Fruit fly (Drosophila melanogaster) whole organism, embryonic: ENCODE measurements around the gene CIA30.
A peak's percentile ranks its signal among the peaks of the same experiment; 100 is the strongest.

ENCODE experiments used
- Adf1 ChIP-seq: fragments of 200-800 bp; sonication (Bioruptor generic); IDR thresholded peaks from 2 replicates; pipeline ENCODE4 v1.3.6; 2022; ENCODE audit warnings: missing biosample characterization, missing genetic modification characterization
- Blimp-1 ChIP-seq: fragments of 200-800 bp; sonication (Bioruptor generic); optimal IDR thresholded peaks from 3 replicates; lab custom pipeline; 2018; ENCODE audit warnings: missing biosample characterization, missing genetic modification characterization, mild to moderate bottlenecking, moderate library complexity, missing genetic modification reagents
- BtbVII ChIP-seq: fragments of 200-800 bp; sonication (Bioruptor generic); optimal IDR thresholded peaks from 3 replicates; lab custom pipeline; 2017; ENCODE audit warnings: missing biosample characterization, mild to moderate bottlenecking, missing genetic modification characterization
- Bteb2 ChIP-seq: fragments of 200-800 bp; sonication (Bioruptor generic); optimal IDR thresholded peaks from 2 replicates; lab custom pipeline; 2016; ENCODE audit warnings: missing biosample characterization, missing genetic modification characterization
- CG11504 ChIP-seq: fragments of 200-800 bp; sonication (Bioruptor generic); optimal IDR thresholded peaks from 3 replicates; lab custom pipeline; 2019; ENCODE audit warnings: missing biosample characterization, mild to moderate bottlenecking, missing genetic modification characterization, moderate library complexity
- CG12104 ChIP-seq: fragments of 200-800 bp; sonication (Bioruptor generic); optimal IDR thresholded peaks from 3 replicates; lab custom pipeline; 2016; ENCODE audit warnings: missing biosample characterization, missing genetic modification characterization
- CG13287 ChIP-seq: fragments of 200-800 bp; sonication (Bioruptor generic); IDR thresholded peaks from 2 replicates; pipeline ENCODE4 v1.3.6; 2022; ENCODE audit warnings: missing biosample characterization, missing genetic modification characterization; ENCODE audit not compliant: partially characterized antibody
- CG14441 ChIP-seq: fragments of 200-800 bp; sonication (Bioruptor generic); IDR thresholded peaks from 2 replicates; pipeline ENCODE4 v1.3.6; 2022; ENCODE audit warnings: missing biosample characterization, missing genetic modification characterization
- CG16863 ChIP-seq: fragments of 200-800 bp; sonication (Bioruptor generic); optimal IDR thresholded peaks from 3 replicates; lab custom pipeline; 2016; ENCODE audit warnings: missing biosample characterization, missing genetic modification characterization
- CG18011 ChIP-seq: fragments of 200-800 bp; sonication (Bioruptor generic); optimal IDR thresholded peaks from 2 replicates; lab custom pipeline; 2017; ENCODE audit warnings: missing biosample characterization, missing genetic modification characterization, mild to moderate bottlenecking, moderate library complexity, missing genotype
- CG2120 ChIP-seq: fragments of 200-800 bp; sonication (Bioruptor generic); optimal IDR thresholded peaks from 3 replicates; lab custom pipeline; 2016; ENCODE audit warnings: missing biosample characterization, missing genetic modification characterization
- CG2889 ChIP-seq: fragments of 200-800 bp; sonication (Bioruptor generic); IDR thresholded peaks from 3 replicates; pipeline ENCODE4 v1.3.6; 2022; ENCODE audit warnings: missing biosample characterization, missing genetic modification characterization
- CG3281 ChIP-seq: fragments of 200-800 bp; sonication (Bioruptor generic); optimal IDR thresholded peaks from 3 replicates; lab custom pipeline; 2017; ENCODE audit warnings: missing biosample characterization, mild to moderate bottlenecking, missing genetic modification characterization
- CG43689 ChIP-seq: fragments of 200-800 bp; sonication (Bioruptor generic); IDR thresholded peaks from 2 replicates; pipeline ENCODE4 v1.3.6; 2022; ENCODE audit warnings: missing biosample characterization, missing genetic modification characterization
- CG4854 ChIP-seq: fragments of 200-800 bp; sonication (Bioruptor generic); optimal IDR thresholded peaks from 2 replicates; lab custom pipeline; 2016; ENCODE audit warnings: missing biosample characterization, missing genetic modification characterization, inconsistent platforms
- CG7372 ChIP-seq: fragments of 200-800 bp; sonication (Bioruptor generic); IDR thresholded peaks from 2 replicates; pipeline ENCODE4 v1.3.6; 2022; ENCODE audit warnings: missing biosample characterization, missing genetic modification characterization
- CG7556 ChIP-seq: fragments of 200-800 bp; sonication (Bioruptor generic); optimal IDR thresholded peaks from 2 replicates; lab custom pipeline; 2017; ENCODE audit warnings: missing biosample characterization, mild to moderate bottlenecking, missing genetic modification characterization
- CG8478 ChIP-seq: fragments of >200 bp; optimal IDR thresholded peaks from 2 replicates; lab custom pipeline; 2018
- CG8765 ChIP-seq: fragments of 200-800 bp; sonication (Bioruptor generic); IDR thresholded peaks from 2 replicates; pipeline ENCODE4 v1.3.6; 2022; ENCODE audit warnings: missing biosample characterization, missing genetic modification characterization
- CG8944 ChIP-seq: fragments of 200-800 bp; sonication (Bioruptor generic); optimal IDR thresholded peaks from 3 replicates; lab custom pipeline; 2016; ENCODE audit warnings: missing biosample characterization, missing genetic modification characterization
- CoRest ChIP-seq: fragments of 200-800 bp; sonication (Bioruptor generic); optimal IDR thresholded peaks from 3 replicates; lab custom pipeline; 2018; ENCODE audit warnings: missing biosample characterization, mild to moderate bottlenecking, missing genetic modification characterization, moderate library complexity
- CrebB ChIP-seq: fragments of 200-800 bp; sonication (Bioruptor generic); optimal IDR thresholded peaks from 3 replicates; lab custom pipeline; 2018; ENCODE audit warnings: missing biosample characterization, mild to moderate bottlenecking, missing genetic modification characterization
- D19A ChIP-seq: fragments of 200-800 bp; optimal IDR thresholded peaks from 3 replicates; lab custom pipeline; 2019; ENCODE audit warnings: missing biosample characterization, mild to moderate bottlenecking, missing genetic modification characterization, moderate library complexity
- Elba2 ChIP-seq: fragments of 200-800 bp; sonication (Bioruptor generic); optimal IDR thresholded peaks from 3 replicates; lab custom pipeline; 2016; ENCODE audit warnings: missing biosample characterization, missing genetic modification characterization
- HLH4C ChIP-seq: fragments of 200-800 bp; sonication (Bioruptor generic); IDR thresholded peaks from 3 replicates; pipeline ENCODE4 v1.3.6; 2022; ENCODE audit warnings: missing biosample characterization, missing genetic modification characterization; ENCODE audit not compliant: partially characterized antibody
- Max ChIP-seq: fragments of 200-800 bp; sonication (Bioruptor generic); optimal IDR thresholded peaks from 2 replicates; lab custom pipeline; 2016; ENCODE audit warnings: missing biosample characterization, mild to moderate bottlenecking, missing genetic modification characterization
- NfI ChIP-seq: fragments of 200-800 bp; sonication (Bioruptor generic); optimal IDR thresholded peaks from 3 replicates; lab custom pipeline; 2018; ENCODE audit warnings: missing biosample characterization, mild to moderate bottlenecking, missing genetic modification characterization, moderate library complexity
- Six4 ChIP-seq: fragments of 200-800 bp; sonication (Bioruptor generic); optimal IDR thresholded peaks from 2 replicates; lab custom pipeline; 2016; ENCODE audit warnings: missing biosample characterization, missing genetic modification characterization
- Sox102F ChIP-seq: fragments of 200-800 bp; sonication (Bioruptor generic); optimal IDR thresholded peaks from 2 replicates; lab custom pipeline; 2018; ENCODE audit warnings: missing biosample characterization, mild to moderate bottlenecking, missing genetic modification characterization, moderate library complexity
- aop ChIP-seq: fragments of 200-800 bp; sonication (Bioruptor generic); IDR thresholded peaks from 2 replicates; pipeline ENCODE4 v1.3.6; 2022; ENCODE audit warnings: missing biosample characterization, missing genetic modification characterization
- chif ChIP-seq, 2 experiments: fragments of 200-800 bp; sonication (Bioruptor generic); optimal IDR thresholded peaks; 3 replicates each; lab custom pipeline; 2016; ENCODE audit warnings: missing biosample characterization in 2 of 2, missing genetic modification characterization in 2 of 2
- chm ChIP-seq: fragments of 200-800 bp; sonication (Bioruptor generic); IDR thresholded peaks from 2 replicates; pipeline ENCODE4 v1.3.6; 2022; ENCODE audit warnings: missing biosample characterization, missing genetic modification characterization
- ci ChIP-seq: fragments of 200-800 bp; sonication (Bioruptor generic); IDR thresholded peaks from 3 replicates; pipeline ENCODE4 v1.3.6; 2022; ENCODE audit warnings: missing biosample characterization, missing genetic modification characterization
- croc ChIP-seq: fragments of 200-800 bp; sonication (Bioruptor generic); conservative IDR thresholded peaks from 3 replicates; pipeline ENCODE4 v1.3.6; 2022; ENCODE audit warnings: missing biosample characterization, missing genetic modification characterization
- cwo ChIP-seq: fragments of 200-800 bp; sonication (Bioruptor generic); optimal IDR thresholded peaks from 3 replicates; lab custom pipeline; 2017; ENCODE audit warnings: missing biosample characterization, missing genetic modification characterization, mild to moderate bottlenecking, moderate library complexity, missing genetic modification reagents
- dmrt11E ChIP-seq: fragments of 200-800 bp; sonication (Bioruptor generic); optimal IDR thresholded peaks from 3 replicates; lab custom pipeline; 2018; ENCODE audit warnings: missing biosample characterization, mild to moderate bottlenecking, missing genetic modification characterization, moderate library complexity
- esg ChIP-seq: fragments of 200-800 bp; sonication (Bioruptor generic); conservative IDR thresholded peaks from 2 replicates; pipeline ENCODE4 v1.3.6; 2022; ENCODE audit warnings: missing biosample characterization, missing genetic modification characterization
- fd96Cb ChIP-seq: fragments of 200-800 bp; sonication (Bioruptor generic); optimal IDR thresholded peaks from 2 replicates; lab custom pipeline; 2018; ENCODE audit warnings: missing biosample characterization, mild to moderate bottlenecking, missing genetic modification characterization, moderate library complexity
- jing ChIP-seq: fragments of 200-800 bp; sonication (Bioruptor generic); optimal IDR thresholded peaks from 2 replicates; lab custom pipeline; 2018; ENCODE audit warnings: missing biosample characterization, mild to moderate bottlenecking, missing genetic modification characterization
- jumu ChIP-seq: fragments of 200-800 bp; sonication (Bioruptor generic); optimal IDR thresholded peaks from 3 replicates; lab custom pipeline; 2016; ENCODE audit warnings: missing biosample characterization, missing genetic modification characterization
- klu ChIP-seq: fragments of 200-800 bp; sonication (Bioruptor generic); IDR thresholded peaks from 2 replicates; pipeline ENCODE4 v1.3.6; 2022; ENCODE audit warnings: missing biosample characterization, missing genetic modification characterization
- lmd ChIP-seq: fragments of 200-800 bp; sonication (Bioruptor generic); IDR thresholded peaks from 2 replicates; pipeline ENCODE4 v1.3.6; 2022; ENCODE audit warnings: missing biosample characterization, missing genetic modification characterization
- nom ChIP-seq: fragments of 200-800 bp; sonication (Bioruptor generic); optimal IDR thresholded peaks from 2 replicates; lab custom pipeline; 2017; ENCODE audit warnings: missing biosample characterization, missing genetic modification characterization, mild to moderate bottlenecking, moderate library complexity, missing genetic modification reagents
- rib ChIP-seq: fragments of 200-800 bp; sonication (Bioruptor generic); IDR thresholded peaks from 2 replicates; pipeline ENCODE4 v1.3.6; 2022; ENCODE audit warnings: missing biosample characterization, missing genetic modification characterization
- run ChIP-seq: fragments of 200-800 bp; sonication (Bioruptor generic); optimal IDR thresholded peaks from 3 replicates; lab custom pipeline; 2018; ENCODE audit warnings: missing biosample characterization, mild to moderate bottlenecking, missing genetic modification characterization
- schlank ChIP-seq: fragments of 200-800 bp; sonication (Bioruptor generic); optimal IDR thresholded peaks from 2 replicates; lab custom pipeline; 2018; ENCODE audit warnings: missing biosample characterization, mild to moderate bottlenecking, missing genetic modification characterization
- scrt ChIP-seq: fragments of 200-800 bp; sonication (Bioruptor generic); optimal IDR thresholded peaks from 2 replicates; lab custom pipeline; 2018; ENCODE audit warnings: missing biosample characterization, mild to moderate bottlenecking, missing genetic modification characterization, moderate library complexity
- sens ChIP-seq: fragments of 200-800 bp; sonication (Bioruptor generic); peaks from one replicate; lab custom pipeline; 2016; ENCODE audit warnings: missing biosample characterization, missing genetic modification characterization
- ssp ChIP-seq: fragments of 200-800 bp; sonication (Bioruptor generic); IDR thresholded peaks from 2 replicates; pipeline ENCODE4 v1.3.6; 2022; ENCODE audit warnings: missing biosample characterization, missing genetic modification characterization
- tup ChIP-seq: fragments of 200-800 bp; sonication (Bioruptor generic); optimal IDR thresholded peaks from 2 replicates; lab custom pipeline; 2016; ENCODE audit warnings: missing biosample characterization, mild to moderate bottlenecking, missing genetic modification characterization, moderate library complexity
- yki ChIP-seq: fragments of >200 bp; optimal IDR thresholded peaks from 3 replicates; lab custom pipeline; 2018

The CIA30 gene

dm6 chr3R:29772090-29772794, 35.5 kb downstream of the CIA30 start (continued):
- TF ChIP-seq sens (GFP tag; lab: Kevin White, UChicago) (peak; percentile 91), tup (GFP tag; lab: Kevin White, UChicago) (no peak), klu (GFP tag; lab: Robert Waterston, UW) (no peak), CG11504 (peak; percentile 61), esg (GFP tag; lab: Robert Waterston, UW) (no peak), jing (GFP tag; lab: Kevin White, UChicago) (no peak), CG8478 (lab: Kevin White, UChicago) (no peak), jumu (GFP tag; lab: Kevin White, UChicago) (no peak), schlank (tag; lab: Kevin White, UChicago) (no peak), rib (GFP tag; lab: Robert Waterston, UW) (no peak), CG3281 (GFP tag; lab: Kevin White, UChicago) (peak; percentile 48), nom (GFP tag; lab: Kevin White, UChicago) (no peak), cwo (GFP tag; lab: Kevin White, UChicago) (no peak), CG7556 (peak; percentile 69), ssp (GFP tag; lab: Robert Waterston, UW) (no peak), yki (lab: Kevin White, UChicago) (peak; percentile 59), scrt (GFP tag; lab: Kevin White, UChicago) (no peak), ci (GFP tag; lab: Robert Waterston, UW) (no peak), CG13287 (GFP tag; lab: Robert Waterston, UW) (no peak), dmrt11E (tag; lab: Kevin White, UChicago) (peak; percentile 33), BtbVII (GFP tag; lab: Kevin White, UChicago) (no peak), Max (GFP tag; lab: Kevin White, UChicago) (peak; percentile 5), run (tag; lab: Kevin White, UChicago) (no peak), fd96Cb (tag; lab: Kevin White, UChicago) (no peak), CG18011 (GFP tag; lab: Kevin White, UChicago) (no peak), chif (GFP tag; optimal IDR thresholded peaks at IDR 0.05; lab: Kevin White, UChicago) (no peak), lmd (GFP tag; lab: Robert Waterston, UW) (peak; percentile 56; the same call in 1 of the 2 replicates), D19A (tag; lab: Kevin White, UChicago) (no peak), Six4 (GFP tag; lab: Kevin White, UChicago) (peak; percentile 19), CG4854 (GFP tag; lab: Kevin White, UChicago) (no peak), Sox102F (peak; percentile 5), CG14441 (GFP tag; lab: Robert Waterston, UW) (peak; percentile 42; the same call in 1 of the 2 replicates), aop (GFP tag; lab: Robert Waterston, UW) (no peak), Blimp-1 (GFP tag; lab: Kevin White, UChicago) (no peak), CG2889 (no peak), CG7372 (GFP tag; lab: Robert Waterston, UW) (no peak), Adf1 (GFP tag; lab: Robert Waterston, UW) (no peak), CG43689 (GFP tag; lab: Robert Waterston, UW) (no peak), Elba2 (GFP tag; lab: Kevin White, UChicago) (no peak), CoRest (tag; lab: Kevin White, UChicago) (peak; percentile 63), CG16863 (GFP tag; lab: Kevin White, UChicago) (no peak), CG8944 (GFP tag; lab: Kevin White, UChicago) (peak; percentile 20), CG8765 (GFP tag; lab: Robert Waterston, UW) (peak; percentile 48; the same call in 1 of the 2 replicates), NfI (GFP tag; lab: Kevin White, UChicago) (no peak), croc (no peak; the same call in 2 of the 3 replicates), CG2120 (GFP tag; lab: Kevin White, UChicago) (peak; percentile 13), Bteb2 (GFP tag; lab: Kevin White, UChicago) (no peak), HLH4C (GFP tag; lab: Robert Waterston, UW) (no peak; the same call in 2 of the 3 replicates), CG12104 (peak; percentile 51), chm (no peak), CrebB (no peak)
